Fruit fly (Drosophila melanogaster): ENCODE results near the gene CG12605.
A peak's percentile ranks its signal among the peaks of the same experiment; 100 is the strongest.

Gene CG12605

dm6 chr3L:3952468-3952867 is 12.1 kb downstream of the CG12605 start, which contains the start of gene CG14984 (continued):
- TF ChIP-seq CG32264 (GFP tag; optimal IDR thresholded peaks at IDR 0.05) = peak; percentile 28
- no peak for TF ChIP-seq Dif (GFP tag; optimal IDR thresholded peaks at IDR 0.05; ENCODE audit: partially characterized antibody)
- TF ChIP-seq jim (GFP tag; optimal IDR thresholded peaks at IDR 0.05) = no peak
- TF ChIP-seq Myc (optimal IDR thresholded peaks at IDR 0.05) = no peak
- TF ChIP-seq dmrt93B (GFP tag; optimal IDR thresholded peaks at IDR 0.05) = peak; percentile 61
- TF ChIP-seq CrebA (GFP tag; optimal IDR thresholded peaks at IDR 0.05; ENCODE audit: borderline replicate concordance) = no peak
- no peak for TF ChIP-seq pan (optimal IDR thresholded peaks at IDR 0.05)
- TF ChIP-seq rgr (GFP tag; optimal IDR thresholded peaks at IDR 0.05) = peak; percentile 81
- no peak for TF ChIP-seq lola (GFP tag; optimal IDR thresholded peaks at IDR 0.05)

- TF ChIP-seq sv (GFP tag; optimal IDR thresholded peaks at IDR 0.05) = no peak
- no peak for TF ChIP-seq pan (optimal IDR thresholded peaks at IDR 0.05)
- TF ChIP-seq OdsH (GFP tag; optimal IDR thresholded peaks at IDR 0.05) = no peak
- TF ChIP-seq Abd-B (GFP tag; optimal IDR thresholded peaks at IDR 0.05) = no peak
- TF ChIP-seq ey (GFP tag; optimal IDR thresholded peaks at IDR 0.05) = no peak
- TF ChIP-seq Hnf4 (GFP tag; optimal IDR thresholded peaks at IDR 0.05) = no peak
- no peak for TF ChIP-seq Jra (GFP tag; optimal IDR thresholded peaks at IDR 0.05)
- no peak for TF ChIP-seq CG9705 (GFP tag; optimal IDR thresholded peaks at IDR 0.05)
- no peak for TF ChIP-seq Myc (optimal IDR thresholded peaks at IDR 0.05)
- TF ChIP-seq lola (GFP tag; optimal IDR thresholded peaks at IDR 0.05) = no peak
- TF ChIP-seq Mio (GFP tag; optimal IDR thresholded peaks at IDR 0.05) = no peak
- TF ChIP-seq h (GFP tag; optimal IDR thresholded peaks at IDR 0.05) = no peak
- TF ChIP-seq Sp1 (GFP tag; optimal IDR thresholded peaks at IDR 0.05) = no peak
- TF ChIP-seq Dfd (GFP tag; optimal IDR thresholded peaks at IDR 0.05) = no peak
- TF ChIP-seq CG32264 (GFP tag; optimal IDR thresholded peaks at IDR 0.05) = no peak
Measured at dm6 chr3L:3951875-3952274, 12.7 kb downstream of the CG12605 start.

- TF ChIP-seq CG9705 (GFP tag; optimal IDR thresholded peaks at IDR 0.05) (no peak), usp (GFP tag; optimal IDR thresholded peaks at IDR 0.05) (no peak), pan (optimal IDR thresholded peaks at IDR 0.05) (no peak), psq (GFP tag; optimal IDR thresholded peaks at IDR 0.05) (no peak), Vsx2 (GFP tag; optimal IDR thresholded peaks at IDR 0.05; ENCODE audit: partially characterized antibody) (no peak), sv (GFP tag; optimal IDR thresholded peaks at IDR 0.05) (no peak), foxo (GFP tag; optimal IDR thresholded peaks at IDR 0.05) (no peak), Rel (GFP tag; optimal IDR thresholded peaks at IDR 0.05) (no peak), Rel (tag; optimal IDR thresholded peaks at IDR 0.05) (no peak), lola (GFP tag; optimal IDR thresholded peaks at IDR 0.05) (no peak), OdsH (GFP tag; optimal IDR thresholded peaks at IDR 0.05) (no peak), ey (GFP tag; optimal IDR thresholded peaks at IDR 0.05) (no peak), Jra (GFP tag; optimal IDR thresholded peaks at IDR 0.05) (no peak), Myc (optimal IDR thresholded peaks at IDR 0.05) (no peak), Abd-B (GFP tag; optimal IDR thresholded peaks at IDR 0.05) (no peak), woc (GFP tag; optimal IDR thresholded peaks at IDR 0.05) (no peak)
Measured at dm6 chr3L:3949205-3949604, 15.4 kb downstream of the CG12605 start, which contains the start of gene CG14983. Gene CG14983 (minus strand): TSS chr3L:3949305.

- TF ChIP-seq Myc (optimal IDR thresholded peaks at IDR 0.05) (no peak), sage (GFP tag; optimal IDR thresholded peaks at IDR 0.05) (peak; percentile 26)
Measured at dm6 chr3L:3947301-3947941, 17.1 kb downstream of the CG12605 start, which contains the start of gene CG10853. Gene CG10853 (plus strand): TSS chr3L:3947891.

- TF ChIP-seq rgr (GFP tag; optimal IDR thresholded peaks at IDR 0.05) (peak; percentile 52), Vsx2 (GFP tag; optimal IDR thresholded peaks at IDR 0.05; ENCODE audit: partially characterized antibody) (peak; percentile 19), OdsH (GFP tag; optimal IDR thresholded peaks at IDR 0.05) (peak; percentile 3), fru (GFP tag; optimal IDR thresholded peaks at IDR 0.05) (no peak), psq (GFP tag; optimal IDR thresholded peaks at IDR 0.05) (no peak), CrebA (GFP tag; optimal IDR thresholded peaks at IDR 0.05; ENCODE audit: borderline replicate concordance) (no peak), h (GFP tag; optimal IDR thresholded peaks at IDR 0.05) (peak; percentile 47), jim (GFP tag; optimal IDR thresholded peaks at IDR 0.05) (no peak), Jra (GFP tag; optimal IDR thresholded peaks at IDR 0.05) (no peak), br (GFP tag; optimal IDR thresholded peaks at IDR 0.05) (peak; percentile 35), sage (GFP tag; optimal IDR thresholded peaks at IDR 0.05) (peak; percentile 8), Myc (optimal IDR thresholded peaks at IDR 0.05) (no peak), Dfd (GFP tag; optimal IDR thresholded peaks at IDR 0.05) (no peak), dmrt93B (GFP tag; optimal IDR thresholded peaks at IDR 0.05) (no peak), CG9705 (GFP tag; optimal IDR thresholded peaks at IDR 0.05) (no peak), HLH106 (tag; optimal IDR thresholded peaks at IDR 0.05) (no peak), Hnf4 (GFP tag; optimal IDR thresholded peaks at IDR 0.05) (no peak), Dif (GFP tag; optimal IDR thresholded peaks at IDR 0.05; ENCODE audit: partially characterized antibody) (peak; percentile 41), foxo (GFP tag; optimal IDR thresholded peaks at IDR 0.05) (no peak), dsf (GFP tag; optimal IDR thresholded peaks at IDR 0.05; ENCODE audit: borderline replicate concordance) (no peak), Sp1 (GFP tag; optimal IDR thresholded peaks at IDR 0.05) (peak; percentile 29), Rel (GFP tag; optimal IDR thresholded peaks at IDR 0.05) (no peak), Rel (tag; optimal IDR thresholded peaks at IDR 0.05) (peak; percentile 80)
Measured at dm6 chr3L:3942241-3943028, 22.1 kb downstream of the CG12605 start, which contains the start of the genes CG10863 and CG14982. Gene CG10863 (minus strand): TSS chr3L:3942465. Gene CG14982 (plus strand): TSS chr3L:3942710.
